Fruit fly (Drosophila melanogaster): ENCODE measurements around the gene CG12535.

The CG12535 gene

DNA sequence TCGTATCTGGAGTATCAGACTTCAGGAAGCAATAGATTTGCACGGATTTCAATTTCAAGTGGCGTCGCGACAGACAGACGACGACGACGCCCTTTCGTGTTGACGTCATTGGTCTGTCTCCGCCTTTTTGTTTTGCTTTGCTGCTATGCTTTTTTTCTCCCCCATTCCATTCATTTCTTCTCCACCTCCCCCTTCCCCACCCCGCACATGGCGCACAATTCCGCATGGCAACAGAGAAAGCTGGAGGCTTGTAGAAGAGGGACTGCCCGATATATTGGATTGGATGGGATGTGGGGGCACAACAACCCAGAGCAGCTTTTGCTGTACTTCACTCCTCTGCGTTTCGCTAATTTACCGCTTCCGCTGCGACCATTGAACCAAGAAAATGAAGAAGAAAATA is 64.9 kb downstream of the CG12535 start (continued):
- TF ChIP-seq nom (GFP tag; optimal IDR thresholded peaks at IDR 0.05) (peak; percentile 23), CG8478 (optimal IDR thresholded peaks at IDR 0.05) (no peak), knrl (GFP tag; IDR thresholded peaks at IDR 0.05; ENCODE audit: partially characterized antibody) (no peak), CG30020 (tag; optimal IDR thresholded peaks at IDR 0.05) (no peak), CTCF (GFP tag; optimal IDR thresholded peaks at IDR 0.05) (no peak), CG6175 (GFP tag; IDR thresholded peaks at IDR 0.05) (no peak), cwo (GFP tag; optimal IDR thresholded peaks at IDR 0.05) (no peak), Scr (GFP tag; IDR thresholded peaks at IDR 0.05; ENCODE audit: partially characterized antibody) (no peak), exex (tag; optimal IDR thresholded peaks at IDR 0.05) (no peak), B-H1 (GFP tag; IDR thresholded peaks at IDR 0.05) (no peak), CG4282 (GFP tag; optimal IDR thresholded peaks at IDR 0.05) (no peak), disco-r (GFP tag; optimal IDR thresholded peaks at IDR 0.05) (no peak), dimm (GFP tag; IDR thresholded peaks at IDR 0.05) (no peak), Fer1 (GFP tag; optimal IDR thresholded peaks at IDR 0.05) (no peak), fu2 (GFP tag; optimal IDR thresholded peaks at IDR 0.05) (no peak), hbn (GFP tag; IDR thresholded peaks at IDR 0.05; ENCODE audit: partially characterized antibody) (no peak), grau (tag; optimal IDR thresholded peaks at IDR 0.05) (no peak), CG13894 (tag; optimal IDR thresholded peaks at IDR 0.05) (peak; percentile 70), CG34422 (GFP tag; IDR thresholded peaks at IDR 0.05) (no peak), CG7786 (GFP tag; optimal IDR thresholded peaks at IDR 0.05) (no peak), CG9727 (GFP tag; optimal IDR thresholded peaks at IDR 0.05) (peak; percentile 29), ac (GFP tag; optimal IDR thresholded peaks at IDR 0.05) (no peak), CG16813 (GFP tag; IDR thresholded peaks at IDR 0.05; ENCODE audit: partially characterized antibody) (no peak), GATAe (GFP tag; conservative IDR thresholded peaks at IDR 0.05) (no peak), h (optimal IDR thresholded peaks at IDR 0.05) (no peak), MESR4 (GFP tag; optimal IDR thresholded peaks at IDR 0.05) (no peak), CG3995 (GFP tag; optimal IDR thresholded peaks at IDR 0.05) (no peak), br (optimal IDR thresholded peaks at IDR 0.05) (no peak), Rfx (GFP tag; IDR thresholded peaks at IDR 0.05) (peak; percentile 29; the same call in 1 of the 2 replicates), CG30403 (GFP tag; optimal IDR thresholded peaks at IDR 0.05) (no peak), Dp (GFP tag; optimal IDR thresholded peaks at IDR 0.05) (no peak), Eip74EF (GFP tag; optimal IDR thresholded peaks at IDR 0.05) (peak in 1 of 2 experiments; percentile 39), CG18262 (tag; optimal IDR thresholded peaks at IDR 0.05) (no peak), crol (GFP tag; IDR thresholded peaks at IDR 0.05) (peak; percentile 84)

DNA sequence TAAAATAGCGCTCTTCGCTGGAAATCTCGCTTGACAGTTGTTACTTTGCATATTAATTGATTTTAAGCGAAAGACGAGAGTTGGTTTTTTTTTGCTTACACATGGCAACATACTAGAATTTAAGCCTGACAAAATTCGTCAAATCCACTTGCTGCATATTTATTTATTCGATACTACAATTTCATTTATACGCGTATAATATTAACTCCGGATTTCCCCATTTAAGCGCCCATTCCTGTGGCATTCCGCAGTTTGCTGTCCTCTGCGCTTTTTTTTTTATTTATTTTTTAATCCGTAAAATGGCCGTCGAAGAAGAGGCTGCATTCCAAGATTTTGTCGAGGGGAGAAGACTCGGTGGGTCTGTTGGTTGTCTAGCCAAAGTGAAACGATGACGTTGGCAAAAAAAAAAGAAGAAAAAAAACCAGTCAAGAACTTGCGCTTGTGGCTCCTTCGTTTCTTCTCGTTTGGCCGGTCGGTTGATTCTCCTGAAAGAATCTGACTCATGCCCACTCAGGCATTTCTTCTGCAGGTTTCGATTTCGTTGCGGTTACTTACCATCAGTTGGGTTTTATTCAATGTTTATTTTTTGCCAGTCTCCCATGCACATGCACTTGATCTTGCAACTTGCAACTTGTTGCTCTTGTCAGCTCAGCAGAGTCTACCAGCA is 66.0 kb downstream of the CG12535 start:
- TF ChIP-seq PHDP (tag; optimal IDR thresholded peaks at IDR 0.05) (no peak), CG8944 (GFP tag; optimal IDR thresholded peaks at IDR 0.05) (no peak), nerfin-2 (GFP tag; IDR thresholded peaks at IDR 0.05; ENCODE audit: partially characterized antibody) (no peak), nom (GFP tag; optimal IDR thresholded peaks at IDR 0.05) (peak; percentile 48), Drgx (GFP tag; IDR thresholded peaks at IDR 0.05) (no peak), gfzf (GFP tag; optimal IDR thresholded peaks at IDR 0.05) (no peak), Med (GFP tag) (peak; percentile 32), pros (GFP tag; optimal IDR thresholded peaks at IDR 0.05) (no peak), fd102C (GFP tag; optimal IDR thresholded peaks at IDR 0.05) (no peak)
